Fruit fly (Drosophila melanogaster): Measurements from ENCODE around the gene CG10561.
A peak's percentile ranks its signal among the peaks of the same experiment; 100 is the strongest.

Gene CG10561

dm6 chr2L:19133465-19134365 lies 19.5 kb downstream of the CG10561 start, which contains the start of gene brat (continued):
- TF ChIP-seq CG7963 (GFP tag; IDR thresholded peaks at IDR 0.05; ENCODE audit: partially characterized antibody) = peak; percentile 78
- no peak for TF ChIP-seq Trl (optimal IDR thresholded peaks at IDR 0.05)
- TF ChIP-seq Trl (GFP tag; optimal IDR thresholded peaks at IDR 0.05) = peak; percentile 77
- TF ChIP-seq slbo (GFP tag; IDR thresholded peaks at IDR 0.05) = peak; percentile 61; the same call in 1 of the 2 replicates
- peak; percentile 44 for TF ChIP-seq Atf-2 (GFP tag; optimal IDR thresholded peaks at IDR 0.05)
- 0 out of 2 replicates have a peak, but pooled peaks have one; percentile 39 for TF ChIP-seq CG6272 (GFP tag; IDR thresholded peaks at IDR 0.05)
- peak; percentile 40 for TF ChIP-seq YL-1 (GFP tag; optimal IDR thresholded peaks at IDR 0.05)
- peak; percentile 40 for TF ChIP-seq unpg (GFP tag; optimal IDR thresholded peaks at IDR 0.05)
- TF ChIP-seq CG30403 (GFP tag; optimal IDR thresholded peaks at IDR 0.05) = peak; percentile 70
- TF ChIP-seq jumu (GFP tag; optimal IDR thresholded peaks at IDR 0.05) = peak; percentile 71
- peak; percentile 61 for TF ChIP-seq grau (tag; optimal IDR thresholded peaks at IDR 0.05)

DNA sequence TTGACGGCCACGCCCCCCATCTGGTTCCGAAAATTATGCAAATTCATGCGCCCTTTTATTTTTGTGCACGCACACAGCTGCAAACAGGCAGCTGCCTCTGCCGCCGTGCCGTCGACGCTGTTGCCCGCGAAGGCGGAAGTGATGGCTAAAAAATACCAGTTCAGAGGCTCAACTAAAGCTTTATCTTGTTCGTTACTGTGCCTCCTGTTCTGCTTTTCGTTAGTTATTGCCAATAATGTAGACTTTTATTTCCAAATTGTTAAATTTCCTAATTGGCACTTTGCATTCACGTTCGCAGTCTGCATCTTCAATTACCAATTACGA lies 20.1 kb downstream of the CG10561 start:
- TF ChIP-seq Sin3A (optimal IDR thresholded peaks at IDR 0.05) (no peak), tap (tag; optimal IDR thresholded peaks at IDR 0.05) (no peak), CG6175 (GFP tag; IDR thresholded peaks at IDR 0.05) (no peak; the same call in 2 of the 3 replicates), CG34376 (GFP tag; optimal IDR thresholded peaks at IDR 0.05) (no peak), CG9437 (GFP tag; optimal IDR thresholded peaks at IDR 0.05) (no peak), Bteb2 (GFP tag; optimal IDR thresholded peaks at IDR 0.05) (no peak), dpn (GFP tag; optimal IDR thresholded peaks at IDR 0.05) (no peak), CG3065 (GFP tag; optimal IDR thresholded peaks at IDR 0.05) (peak; percentile 11), HHEX (GFP tag; optimal IDR thresholded peaks at IDR 0.05) (no peak), Med (GFP tag) (peak; percentile 71), Awh (GFP tag; IDR thresholded peaks at IDR 0.05) (0 out of 2 replicates have a peak, but pooled peaks have one; percentile 18), chinmo (GFP tag; IDR thresholded peaks at IDR 0.05; ENCODE audit: partially characterized antibody) (peak; percentile 51; the same call in 2 of the 4 replicates), Eip74EF (GFP tag; optimal IDR thresholded peaks at IDR 0.05) (peak in 1 of 2 experiments; percentile 80), Sox100B (GFP tag; optimal IDR thresholded peaks at IDR 0.05) (peak; percentile 24), sob (GFP tag; IDR thresholded peaks at IDR 0.05) (no peak), vvl (GFP tag; IDR thresholded peaks at IDR 0.05) (peak; percentile 56), CG11456 (GFP tag; IDR thresholded peaks at IDR 0.05) (no peak), rib (GFP tag; IDR thresholded peaks at IDR 0.05) (0 out of 2 replicates have a peak, but pooled peaks have one; percentile 22), Tbp (GFP tag; optimal IDR thresholded peaks at IDR 0.05) (no peak), CG13296 (GFP tag; optimal IDR thresholded peaks at IDR 0.05) (no peak), CG3163 (GFP tag; optimal IDR thresholded peaks at IDR 0.05) (no peak), CG4404 (GFP tag; IDR thresholded peaks at IDR 0.05) (no peak), cas (GFP tag; IDR thresholded peaks at IDR 0.05) (no peak), CG18011 (GFP tag; optimal IDR thresholded peaks at IDR 0.05) (no peak), CG12391 (tag; optimal IDR thresholded peaks at IDR 0.05) (no peak), CG2199 (GFP tag; IDR thresholded peaks at IDR 0.05) (peak; percentile 58; the same call in 2 of the 3 replicates), CG4820 (GFP tag; optimal IDR thresholded peaks at IDR 0.05) (no peak), CG12155 (GFP tag; optimal IDR thresholded peaks at IDR 0.05) (no peak), NK7.1 (GFP tag; optimal IDR thresholded peaks at IDR 0.05) (no peak), CG1792 (GFP tag; optimal IDR thresholded peaks at IDR 0.05) (no peak)

All from whole organism, embryonic.